Fruit fly (Drosophila melanogaster): Measurements from ENCODE around the gene CG12655.
"Not testable (repeated sequence)": the region's sequence is repeated elsewhere in the genome, so short reads cannot be mapped to it uniquely, and the experiment has no call there.

CG12655 gene

DNA sequence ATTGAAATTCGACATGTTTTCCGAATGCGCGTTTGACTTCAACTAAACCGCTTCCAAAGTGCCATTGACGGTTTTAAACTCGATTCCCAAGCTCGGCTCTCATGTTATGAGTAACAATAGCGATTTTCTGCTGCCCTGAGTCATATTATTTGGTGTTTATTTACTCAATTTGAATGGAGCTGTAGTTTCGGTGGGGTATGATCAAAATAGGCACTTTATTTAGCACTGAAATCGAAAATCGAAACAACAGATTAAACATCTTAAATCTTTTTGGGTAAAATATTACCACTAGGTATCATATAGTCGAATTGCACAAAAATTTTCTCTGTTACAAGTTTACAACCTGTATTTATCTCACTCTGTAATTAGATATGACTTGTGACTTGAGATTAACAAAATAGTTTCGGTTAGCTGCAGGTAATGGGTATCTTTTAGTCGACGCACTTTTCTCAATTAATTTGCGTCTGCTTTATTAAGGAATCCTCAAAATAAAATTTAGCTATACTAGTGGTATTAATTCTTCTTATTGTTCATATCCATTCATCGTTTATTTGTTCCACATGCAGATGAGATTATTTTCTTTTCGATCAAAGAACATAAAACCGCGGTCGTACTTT is at the start of gene CG12655:
Gene CG12655 (minus strand): TSS at position 51 of the 617 bp plus-strand sequence.
- TF ChIP-seq cic (GFP tag; optimal IDR thresholded peaks at IDR 0.05) (no peak), bab1 (GFP tag; optimal IDR thresholded peaks at IDR 0.05) (no peak), Clk (GFP tag; optimal IDR thresholded peaks at IDR 0.05) (no peak), Crg-1 (GFP tag; optimal IDR thresholded peaks at IDR 0.05) (no peak), Mnt (GFP tag; optimal IDR thresholded peaks at IDR 0.05) (no peak), Hr96 (GFP tag; optimal IDR thresholded peaks at IDR 0.05) (no peak), pad (GFP tag; optimal IDR thresholded peaks at IDR 0.05) (no peak), CG7101 (tag; optimal IDR thresholded peaks at IDR 0.05) (no peak), ovo (GFP tag; optimal IDR thresholded peaks at IDR 0.05) (no peak), toe (GFP tag; optimal IDR thresholded peaks at IDR 0.05) (no peak), CG5204 (GFP tag; optimal IDR thresholded peaks at IDR 0.05) (no peak), CG7045 (GFP tag; optimal IDR thresholded peaks at IDR 0.05) (no peak), CG33017 (tag; optimal IDR thresholded peaks at IDR 0.05) (no peak)

DNA sequence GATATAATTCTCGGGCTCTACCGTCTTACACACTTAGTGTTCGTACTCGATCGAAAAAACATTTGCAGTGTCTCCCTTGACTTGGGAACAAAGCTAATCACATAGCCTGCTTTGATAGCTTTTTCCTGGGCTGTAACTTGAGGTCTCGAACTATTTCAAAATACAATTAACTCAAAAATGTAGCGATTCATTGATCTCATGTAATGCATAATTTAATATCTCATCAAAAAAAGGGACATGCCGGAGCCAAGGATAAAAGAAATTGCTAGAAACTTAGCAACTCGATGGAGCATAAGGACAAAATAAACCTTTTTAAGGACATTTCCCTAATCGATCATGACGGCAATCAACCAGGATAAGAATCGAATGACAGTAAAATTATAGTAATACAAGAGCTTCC is 42.8 kb upstream of the CG12655 start, which contains the start of gene lky:
Gene lky (minus strand): TSS at position 101 of the 400 bp plus-strand sequence.
- TF ChIP-seq CG1620 (GFP tag; optimal IDR thresholded peaks at IDR 0.05) (no peak), Mnt (GFP tag; optimal IDR thresholded peaks at IDR 0.05) (no peak), toe (GFP tag; optimal IDR thresholded peaks at IDR 0.05) (no peak), cnc (optimal IDR thresholded peaks at IDR 0.05) (no peak), Clk (GFP tag; optimal IDR thresholded peaks at IDR 0.05) (no peak), Hr96 (GFP tag; optimal IDR thresholded peaks at IDR 0.05) (no peak), ovo (GFP tag; optimal IDR thresholded peaks at IDR 0.05) (no peak), tj (GFP tag; optimal IDR thresholded peaks at IDR 0.05) (no peak), CG14711 (tag; optimal IDR thresholded peaks at IDR 0.05) (no peak), CG33017 (tag; optimal IDR thresholded peaks at IDR 0.05) (no peak), pad (GFP tag; optimal IDR thresholded peaks at IDR 0.05) (no peak), bab1 (GFP tag; optimal IDR thresholded peaks at IDR 0.05) (no peak), CG5204 (GFP tag; optimal IDR thresholded peaks at IDR 0.05) (no peak), CG7101 (tag; optimal IDR thresholded peaks at IDR 0.05) (no peak)

DNA sequence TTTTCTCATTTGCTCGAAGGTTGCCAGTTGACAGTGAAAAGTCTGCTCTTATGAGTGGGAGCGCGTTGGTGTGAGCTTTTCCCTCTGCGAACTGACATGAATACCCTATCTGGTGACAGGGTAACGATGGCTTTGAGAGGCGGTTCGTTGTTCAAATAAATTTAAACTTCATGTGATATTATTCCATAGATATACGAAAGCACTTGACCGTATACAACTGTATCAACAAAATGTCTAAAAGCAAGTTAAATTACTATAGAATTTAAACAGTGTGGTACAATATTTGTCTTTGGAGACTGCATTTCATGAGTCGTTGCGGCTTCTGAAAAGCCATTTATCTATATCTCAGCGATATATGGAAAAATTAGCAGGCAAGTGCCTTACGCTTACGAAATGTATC is 5.0 kb upstream of the CG12655 start:
- no peak for TF ChIP-seq cnc (optimal IDR thresholded peaks at IDR 0.05)
- TF ChIP-seq CG33017 (tag; optimal IDR thresholded peaks at IDR 0.05), result peak; percentile 28
- TF ChIP-seq Hr96 (GFP tag; optimal IDR thresholded peaks at IDR 0.05), result peak; percentile 0
- TF ChIP-seq CG5204 (GFP tag; optimal IDR thresholded peaks at IDR 0.05), result peak; percentile 25
- peak; percentile 23 for TF ChIP-seq CG11617 (GFP tag; optimal IDR thresholded peaks at IDR 0.05)
- TF ChIP-seq ovo (GFP tag; optimal IDR thresholded peaks at IDR 0.05), result no peak

DNA sequence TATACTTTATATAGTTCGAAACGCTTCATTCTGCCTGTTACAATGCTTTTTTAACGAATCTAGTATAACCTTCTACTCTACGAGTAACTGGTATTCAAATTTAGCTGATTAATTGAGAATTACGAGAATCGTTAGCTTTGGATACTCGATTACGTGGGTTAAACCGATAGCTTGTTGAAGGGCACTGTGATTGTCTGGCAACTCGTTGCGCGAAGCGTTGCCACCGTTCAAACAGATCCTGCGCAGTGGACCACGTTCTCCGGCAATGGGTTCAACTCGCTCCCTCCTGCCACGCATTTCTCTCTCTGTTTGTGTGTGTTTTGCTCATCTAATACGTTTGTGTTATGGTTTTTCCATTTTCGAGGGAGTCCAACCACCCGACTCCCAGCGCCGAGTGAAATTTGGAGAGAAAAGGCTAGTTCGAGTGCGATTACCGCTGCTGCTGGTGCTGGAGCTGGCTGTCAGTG is 1.7 kb upstream of the CG12655 start, which contains the start of gene Nep3:
Gene Nep3 (plus strand): TSS at position 417 of the 467 bp plus-strand sequence.
- TF ChIP-seq Clk (GFP tag; optimal IDR thresholded peaks at IDR 0.05), result no peak
- no peak for TF ChIP-seq Crg-1 (GFP tag; optimal IDR thresholded peaks at IDR 0.05)
- TF ChIP-seq tj (GFP tag; optimal IDR thresholded peaks at IDR 0.05), result no peak
- TF ChIP-seq CG12768 (GFP tag; optimal IDR thresholded peaks at IDR 0.05), result no peak
- no peak for TF ChIP-seq bab1 (GFP tag; optimal IDR thresholded peaks at IDR 0.05)
- no peak for TF ChIP-seq CG7101 (tag; optimal IDR thresholded peaks at IDR 0.05)
- TF ChIP-seq CG5204 (GFP tag; optimal IDR thresholded peaks at IDR 0.05), result no peak
- TF ChIP-seq CG14711 (tag; optimal IDR thresholded peaks at IDR 0.05), result no peak
- TF ChIP-seq kay (GFP tag; ENCODE audit: borderline replicate concordance), result no peak
- TF ChIP-seq CG33017 (tag; optimal IDR thresholded peaks at IDR 0.05), result no peak
- no peak for TF ChIP-seq Hr96 (GFP tag; optimal IDR thresholded peaks at IDR 0.05)
- TF ChIP-seq cic (GFP tag; optimal IDR thresholded peaks at IDR 0.05), result no peak
- TF ChIP-seq pad (GFP tag; optimal IDR thresholded peaks at IDR 0.05), result no peak
- TF ChIP-seq CG1620 (GFP tag; optimal IDR thresholded peaks at IDR 0.05), result no peak
- no peak for TF ChIP-seq ovo (GFP tag; optimal IDR thresholded peaks at IDR 0.05)
- TF ChIP-seq cnc (optimal IDR thresholded peaks at IDR 0.05), result no peak
- no peak for TF ChIP-seq CG11617 (GFP tag; optimal IDR thresholded peaks at IDR 0.05)
- no peak for TF ChIP-seq Mnt (GFP tag; optimal IDR thresholded peaks at IDR 0.05)
- TF ChIP-seq CG7045 (GFP tag; optimal IDR thresholded peaks at IDR 0.05), result no peak
- no peak for TF ChIP-seq toe (GFP tag; optimal IDR thresholded peaks at IDR 0.05)

DNA sequence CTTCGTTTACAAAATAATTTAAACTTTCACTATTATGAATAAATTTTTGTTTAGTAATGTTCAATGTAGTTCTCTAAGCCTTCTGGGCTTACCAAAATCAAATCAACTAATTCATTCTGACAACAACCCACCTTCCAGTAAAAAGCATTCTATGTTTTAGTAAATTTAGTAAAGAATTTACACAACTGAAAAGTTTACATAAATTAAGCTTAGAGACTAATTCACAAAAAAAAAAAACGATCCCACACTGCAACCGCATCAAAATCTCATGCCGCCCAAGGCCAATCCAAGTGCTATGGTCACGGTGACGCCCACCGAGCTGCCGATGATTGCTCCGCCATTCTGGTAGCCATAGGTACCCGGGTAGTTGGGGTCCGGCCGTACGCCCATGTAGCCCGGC is 961 bp downstream of the CG12655 start, which contains the start of gene CG43784:
Gene CG43784 (minus strand): TSS at position 101 of the 400 bp plus-strand sequence.
- not testable (repeated sequence) for TF ChIP-seq Mnt (GFP tag; optimal IDR thresholded peaks at IDR 0.05); CG14711 (tag; optimal IDR thresholded peaks at IDR 0.05); pad (GFP tag; optimal IDR thresholded peaks at IDR 0.05)

DNA sequence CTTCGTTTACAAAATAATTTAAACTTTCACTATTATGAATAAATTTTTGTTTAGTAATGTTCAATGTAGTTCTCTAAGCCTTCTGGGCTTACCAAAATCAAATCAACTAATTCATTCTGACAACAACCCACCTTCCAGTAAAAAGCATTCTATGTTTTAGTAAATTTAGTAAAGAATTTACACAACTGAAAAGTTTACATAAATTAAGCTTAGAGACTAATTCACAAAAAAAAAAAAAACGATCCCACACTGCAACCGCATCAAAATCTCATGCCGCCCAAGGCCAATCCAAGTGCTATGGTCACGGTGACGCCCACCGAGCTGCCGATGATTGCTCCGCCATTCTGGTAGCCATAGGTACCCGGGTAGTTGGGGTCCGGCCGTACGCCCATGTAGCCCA is 5.7 kb downstream of the CG12655 start, which contains the start of gene CG45494:
Gene CG45494 (minus strand): TSS at position 101 of the 400 bp plus-strand sequence.
- TF ChIP-seq CG14711 (tag; optimal IDR thresholded peaks at IDR 0.05); CG5204 (GFP tag; optimal IDR thresholded peaks at IDR 0.05); pad (GFP tag; optimal IDR thresholded peaks at IDR 0.05): not testable (repeated sequence)

DNA sequence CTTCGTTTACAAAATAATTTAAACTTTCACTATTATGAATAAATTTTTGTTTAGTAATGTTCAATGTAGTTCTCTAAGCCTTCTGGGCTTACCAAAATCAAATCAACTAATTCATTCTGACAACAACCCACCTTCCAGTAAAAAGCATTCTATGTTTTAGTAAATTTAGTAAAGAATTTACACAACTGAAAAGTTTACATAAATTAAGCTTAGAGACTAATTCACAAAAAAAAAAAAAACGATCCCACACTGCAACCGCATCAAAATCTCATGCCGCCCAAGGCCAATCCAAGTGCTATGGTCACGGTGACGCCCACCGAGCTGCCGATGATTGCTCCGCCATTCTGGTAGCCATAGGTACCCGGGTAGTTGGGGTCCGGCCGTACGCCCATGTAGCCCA is 10.4 kb downstream of the CG12655 start, which contains the start of gene CG45493:
Gene CG45493 (minus strand): TSS at position 101 of the 400 bp plus-strand sequence.
- TF ChIP-seq CG7101 (tag; optimal IDR thresholded peaks at IDR 0.05); ovo (GFP tag; optimal IDR thresholded peaks at IDR 0.05); Crg-1 (GFP tag; optimal IDR thresholded peaks at IDR 0.05): not testable (repeated sequence)
